Worm (Caenorhabditis elegans) whole organism, midembryonic: ENCODE data around the gene clc-19.

Experiments used
- T22C8.4 ChIP-seq: fragments of 200-800 bp; sonication (Bioruptor generic); IDR thresholded peaks from 2 replicates; pipeline ENCODE4 v1.3.6; 2022; ENCODE audit warnings: missing genetic modification characterization, missing compliant biosample characterization
- cog-1 ChIP-seq: sonication (generic microtip); optimal IDR thresholded peaks from 2 replicates; lab custom pipeline; 2016; ENCODE audit warnings: missing genetic modification characterization, missing compliant biosample characterization
- flt-1 ChIP-seq: fragments of 200-800 bp; sonication (Bioruptor generic); IDR thresholded peaks from 2 replicates; pipeline ENCODE4 v1.3.6; 2022; ENCODE audit warnings: missing genetic modification characterization, missing compliant biosample characterization
- klf-2 ChIP-seq: fragments of 200-800 bp; sonication (Bioruptor generic); conservative IDR thresholded peaks from 2 replicates; pipeline ENCODE4 v1.3.6; 2022; ENCODE audit warnings: missing genetic modification reagents, missing genetic modification characterization, missing compliant biosample characterization
- med-1 ChIP-seq: sonication (generic microtip); optimal IDR thresholded peaks from 2 replicates; lab custom pipeline; 2017; ENCODE audit warnings: missing genetic modification characterization, mild to moderate bottlenecking, missing compliant biosample characterization, antibody characterized with exemption, missing genetic modification reagents; ENCODE audit not compliant: insufficient read depth
- ref-1 ChIP-seq: fragments of 200-800 bp; sonication (Bioruptor generic); conservative IDR thresholded peaks from 2 replicates; pipeline ENCODE4 v1.3.6; 2022; ENCODE audit warnings: missing genetic modification reagents, missing genetic modification characterization, missing compliant biosample characterization
- tab-1 ChIP-seq: fragments of 200-800 bp; sonication (Bioruptor generic); IDR thresholded peaks from 2 replicates; pipeline ENCODE4 v1.3.6; 2022; ENCODE audit warnings: missing genetic modification characterization, missing compliant biosample characterization
- ztf-23 ChIP-seq: fragments of 200-800 bp; sonication (Bioruptor generic); IDR thresholded peaks from 2 replicates; pipeline ENCODE4 v1.3.6; 2022; ENCODE audit warnings: missing genetic modification reagents, missing genetic modification characterization, missing compliant biosample characterization
- ztf-29 ChIP-seq: fragments of 200-800 bp; sonication (Bioruptor generic); IDR thresholded peaks from 2 replicates; pipeline ENCODE4 v1.3.6; 2022; ENCODE audit warnings: missing genetic modification reagents, missing genetic modification characterization, missing compliant biosample characterization

The clc-19 gene

ce11 chrIII:833711-834442 is 39.5 kb downstream of the clc-19 start:
- TF ChIP-seq flt-1 (GFP tag; lab: Robert Waterston, UW) = peak; percentile 78
- TF ChIP-seq T22C8.4 (GFP tag; lab: Robert Waterston, UW) = peak; percentile 57; the same call in 1 of the 2 replicates
- TF ChIP-seq tab-1 (GFP tag; lab: Robert Waterston, UW) = no peak
- peak; percentile 85 for TF ChIP-seq cog-1 (tag; lab: Kevin White, UChicago)

DNA sequence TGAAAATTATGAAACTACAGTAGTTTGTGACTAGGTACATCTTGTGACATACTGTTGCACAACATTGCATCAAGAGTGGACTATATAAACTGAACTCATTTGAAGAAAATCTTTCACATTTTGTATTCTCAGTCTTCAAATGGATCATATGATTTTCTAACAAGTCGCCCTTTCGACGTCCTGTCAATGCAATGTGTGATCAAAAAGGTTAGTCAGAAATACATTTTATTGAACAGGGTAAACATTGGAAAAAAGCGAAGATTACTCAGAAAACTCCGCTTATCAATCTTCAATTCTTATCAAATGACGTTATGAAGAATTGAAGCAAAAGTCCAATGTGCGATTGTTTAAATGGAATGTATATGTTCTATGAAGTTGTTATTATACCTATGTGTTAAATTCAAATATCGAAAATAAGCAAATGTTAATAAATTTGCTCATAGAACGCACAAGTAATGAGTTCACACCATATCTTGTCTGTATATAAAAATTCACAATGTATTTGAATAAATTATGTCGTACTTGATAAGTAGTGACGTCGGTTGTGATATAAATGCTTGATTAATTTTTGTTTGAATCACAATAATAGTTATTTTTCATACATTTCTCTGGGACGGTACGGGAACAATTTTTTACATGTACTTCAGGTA is 40.4 kb downstream of the clc-19 start, which contains the start of gene zip-2:
zip-2 (plus strand) TSS at position 128 of the 650 bp plus-strand sequence.
- TF ChIP-seq cog-1 (tag; lab: Kevin White, UChicago) = no peak
- TF ChIP-seq ztf-29 (GFP tag; lab: Robert Waterston, UW) = no peak
- no peak for TF ChIP-seq T22C8.4 (GFP tag; lab: Robert Waterston, UW)
- no peak for TF ChIP-seq ztf-23 (GFP tag; lab: Robert Waterston, UW)

ce11 chrIII:831961-832360 is 41.4 kb downstream of the clc-19 start, which contains the start of gene ceeh-1:
TSS of gene ceeh-1 (minus strand) at chrIII:832277.
- TF ChIP-seq cog-1 (tag; lab: Kevin White, UChicago) (no peak), T22C8.4 (GFP tag; lab: Robert Waterston, UW) (no peak), tab-1 (GFP tag; lab: Robert Waterston, UW) (no peak), ztf-29 (GFP tag; lab: Robert Waterston, UW) (no peak), klf-2 (GFP tag; lab: Robert Waterston, UW) (no peak), ztf-23 (GFP tag; lab: Robert Waterston, UW) (no peak), ref-1 (GFP tag; lab: Robert Waterston, UW) (no peak), flt-1 (GFP tag; lab: Robert Waterston, UW) (no peak), med-1 (GFP tag; lab: Kevin White, UChicago) (no peak)

DNA sequence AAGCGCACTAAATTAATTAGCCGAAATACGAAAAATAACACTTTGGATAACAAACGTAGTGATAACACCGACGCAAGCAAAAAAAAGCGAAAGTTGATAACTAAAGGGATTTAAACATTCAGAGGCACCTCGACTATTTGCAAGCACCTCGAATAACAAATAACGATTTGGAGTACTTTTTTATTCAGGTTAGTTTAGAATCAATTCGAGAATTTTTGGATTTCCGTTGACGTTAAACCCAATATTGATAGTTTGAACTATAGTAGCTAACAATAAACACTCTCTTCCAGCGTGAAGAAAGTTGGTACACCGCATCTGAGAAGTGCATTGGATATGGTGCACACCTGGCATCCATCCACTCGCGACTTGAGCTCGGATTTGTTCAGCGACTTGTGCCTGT is 48.1 kb downstream of the clc-19 start:
- no peak for TF ChIP-seq T22C8.4 (GFP tag; lab: Robert Waterston, UW)
- no peak for TF ChIP-seq klf-2 (GFP tag; lab: Robert Waterston, UW)
